Worm (Caenorhabditis elegans) whole organism, midembryonic: ENCODE measurements around the gene ugt-10.
"Not testable (repeated sequence)": the region's sequence is repeated elsewhere in the genome, so short reads cannot be mapped to it uniquely, and the experiment has no call there.

ENCODE experiments used
- T22C8.4 ChIP-seq: fragments of 200-800 bp; sonication (Bioruptor generic); IDR thresholded peaks from 2 replicates; pipeline ENCODE4 v1.3.6; 2022; ENCODE audit warnings: missing genetic modification characterization, missing compliant biosample characterization
- cog-1 ChIP-seq: sonication (generic microtip); optimal IDR thresholded peaks from 2 replicates; lab custom pipeline; 2016; ENCODE audit warnings: missing genetic modification characterization, missing compliant biosample characterization
- flt-1 ChIP-seq: fragments of 200-800 bp; sonication (Bioruptor generic); IDR thresholded peaks from 2 replicates; pipeline ENCODE4 v1.3.6; 2022; ENCODE audit warnings: missing genetic modification characterization, missing compliant biosample characterization
- klf-2 ChIP-seq: fragments of 200-800 bp; sonication (Bioruptor generic); conservative IDR thresholded peaks from 2 replicates; pipeline ENCODE4 v1.3.6; 2022; ENCODE audit warnings: missing genetic modification reagents, missing genetic modification characterization, missing compliant biosample characterization
- med-1 ChIP-seq: sonication (generic microtip); optimal IDR thresholded peaks from 2 replicates; lab custom pipeline; 2017; ENCODE audit warnings: missing genetic modification characterization, mild to moderate bottlenecking, missing compliant biosample characterization, antibody characterized with exemption, missing genetic modification reagents; ENCODE audit not compliant: insufficient read depth
- ref-1 ChIP-seq: fragments of 200-800 bp; sonication (Bioruptor generic); conservative IDR thresholded peaks from 2 replicates; pipeline ENCODE4 v1.3.6; 2022; ENCODE audit warnings: missing genetic modification reagents, missing genetic modification characterization, missing compliant biosample characterization
- tab-1 ChIP-seq: fragments of 200-800 bp; sonication (Bioruptor generic); IDR thresholded peaks from 2 replicates; pipeline ENCODE4 v1.3.6; 2022; ENCODE audit warnings: missing genetic modification characterization, missing compliant biosample characterization
- ztf-23 ChIP-seq: fragments of 200-800 bp; sonication (Bioruptor generic); IDR thresholded peaks from 2 replicates; pipeline ENCODE4 v1.3.6; 2022; ENCODE audit warnings: missing genetic modification reagents, missing genetic modification characterization, missing compliant biosample characterization
- ztf-29 ChIP-seq: fragments of 200-800 bp; sonication (Bioruptor generic); IDR thresholded peaks from 2 replicates; pipeline ENCODE4 v1.3.6; 2022; ENCODE audit warnings: missing genetic modification reagents, missing genetic modification characterization, missing compliant biosample characterization

ugt-10 gene

DNA sequence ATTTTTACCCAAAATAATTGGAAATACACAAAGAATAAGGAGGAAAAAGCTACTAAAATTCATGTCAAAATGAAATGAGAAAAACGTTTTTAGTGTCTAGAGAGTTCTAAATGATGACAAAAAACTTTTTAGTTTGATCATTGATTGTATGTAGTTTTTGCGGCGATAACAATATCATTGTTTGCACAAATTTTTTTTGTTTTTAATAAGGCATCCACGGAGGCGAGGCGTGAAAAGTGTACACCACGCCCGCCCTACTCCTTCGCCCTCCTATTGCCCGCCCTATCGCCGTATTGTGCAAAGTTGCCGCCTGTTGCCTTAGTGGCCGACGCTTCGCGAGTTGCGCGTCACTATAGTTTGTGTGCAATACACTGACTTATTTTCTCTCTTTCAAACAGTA lies at the start of gene ugt-10:
Gene ugt-10 (minus strand): TSS at position 101 of the 400 bp plus-strand sequence.
- TF ChIP-seq ref-1, ztf-29, klf-2 (GFP tag; lab: Robert Waterston, UW): not testable (repeated sequence)

DNA sequence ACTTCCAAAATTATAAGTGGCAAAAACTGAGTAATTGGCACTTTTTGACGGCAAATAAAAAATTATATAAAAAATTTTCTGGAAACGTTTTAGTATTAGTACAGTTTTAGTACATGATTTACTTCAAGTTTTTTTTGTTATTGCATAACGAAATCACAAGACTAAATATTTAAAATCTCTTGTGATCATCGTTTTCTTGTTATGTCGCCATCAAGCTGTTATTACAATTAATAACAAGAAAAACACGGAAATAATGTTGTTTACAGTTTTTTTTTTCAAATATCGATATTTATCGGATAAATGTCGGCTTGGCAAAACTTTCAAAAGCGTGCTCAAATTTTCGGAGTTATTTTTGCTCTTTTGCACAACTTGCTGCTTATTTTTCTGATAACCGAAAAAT lies 48.7 kb upstream of the ugt-10 start, which contains the start of gene str-209:
Gene str-209 (plus strand): TSS at position 301 of the 400 bp plus-strand sequence.
- TF ChIP-seq ref-1 (GFP tag; lab: Robert Waterston, UW) (no peak), T22C8.4 (GFP tag; lab: Robert Waterston, UW) (no peak), med-1 (GFP tag; lab: Kevin White, UChicago) (no peak), cog-1 (tag; lab: Kevin White, UChicago) (no peak), flt-1 (GFP tag; lab: Robert Waterston, UW) (no peak), ztf-29 (GFP tag; lab: Robert Waterston, UW) (no peak), ztf-23 (GFP tag; lab: Robert Waterston, UW) (no peak), tab-1 (no peak), klf-2 (GFP tag; lab: Robert Waterston, UW) (no peak)

DNA sequence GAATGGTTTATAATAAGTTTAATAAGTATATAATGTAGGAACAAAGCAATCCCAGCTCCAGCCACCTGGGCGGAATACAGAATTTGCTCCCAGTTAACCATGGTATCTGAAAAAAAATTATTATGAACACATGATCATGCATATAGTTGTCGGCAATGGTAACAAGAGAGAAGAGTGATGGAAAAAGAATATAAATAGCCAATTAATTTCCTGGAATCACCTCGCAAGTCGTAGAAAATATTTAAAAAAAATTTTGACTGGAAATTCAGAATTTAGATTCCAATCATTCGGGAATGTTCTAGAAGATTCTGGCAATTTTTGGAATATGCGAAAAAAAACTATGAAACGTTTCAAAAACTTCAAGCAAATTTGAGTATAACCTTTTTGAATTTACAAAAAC lies 44.3 kb upstream of the ugt-10 start, which contains the start of gene str-211:
Gene str-211 (minus strand): TSS at position 101 of the 400 bp plus-strand sequence.
- no peak for TF ChIP-seq med-1 (GFP tag; lab: Kevin White, UChicago)

DNA sequence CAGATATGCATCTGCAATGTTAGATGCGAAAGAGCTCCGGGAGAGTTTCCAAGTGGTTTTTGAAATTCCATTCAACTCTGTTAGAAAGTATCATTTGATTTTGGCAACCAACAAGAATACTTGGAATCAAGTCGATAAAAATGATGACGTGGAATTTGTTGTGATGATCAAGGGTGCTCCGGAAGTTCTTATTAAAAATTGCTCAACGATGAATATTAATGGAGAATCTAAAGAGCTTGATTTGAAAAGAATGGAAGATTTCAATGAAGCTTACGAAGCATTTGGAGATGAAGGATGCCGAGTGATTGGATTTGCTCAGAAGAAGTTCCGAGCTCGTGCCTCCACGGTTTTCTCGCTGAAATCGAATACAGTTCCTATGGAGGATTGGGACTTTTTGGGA lies 37.4 kb upstream of the ugt-10 start:
- TF ChIP-seq ztf-23 (GFP tag; lab: Robert Waterston, UW): no peak
- no peak for TF ChIP-seq ref-1 (GFP tag; lab: Robert Waterston, UW)
- TF ChIP-seq tab-1: no peak
- no peak for TF ChIP-seq cog-1 (tag; lab: Kevin White, UChicago)
- no peak for TF ChIP-seq flt-1 (GFP tag; lab: Robert Waterston, UW)
- TF ChIP-seq ztf-29 (GFP tag; lab: Robert Waterston, UW): no peak
- no peak for TF ChIP-seq klf-2 (GFP tag; lab: Robert Waterston, UW)
- no peak for TF ChIP-seq med-1 (GFP tag; lab: Kevin White, UChicago)
- no peak for TF ChIP-seq T22C8.4 (GFP tag; lab: Robert Waterston, UW)

DNA sequence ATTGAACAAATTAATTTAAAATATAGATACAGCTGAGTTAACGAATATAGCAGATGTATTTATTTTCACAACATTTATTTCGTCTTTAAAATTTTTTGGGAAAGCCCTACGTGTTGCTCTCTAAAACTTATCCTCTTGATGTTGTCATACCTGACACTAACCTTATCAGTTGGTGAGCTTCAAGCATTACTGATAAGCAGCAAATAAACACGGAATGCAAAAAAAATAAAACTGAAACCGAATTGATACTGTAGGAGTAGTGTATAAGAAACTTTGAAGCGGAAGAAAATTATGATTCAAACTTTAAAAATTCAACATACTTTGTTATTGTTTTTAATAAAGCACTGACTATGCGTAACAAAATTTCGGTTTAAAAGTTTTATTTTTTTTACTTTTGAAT lies 35.2 kb upstream of the ugt-10 start:
- no peak for TF ChIP-seq tab-1
- TF ChIP-seq T22C8.4 (GFP tag; lab: Robert Waterston, UW): no peak
- TF ChIP-seq flt-1 (GFP tag; lab: Robert Waterston, UW): no peak
- TF ChIP-seq ztf-29 (GFP tag; lab: Robert Waterston, UW): no peak
- no peak for TF ChIP-seq med-1 (GFP tag; lab: Kevin White, UChicago)
- no peak for TF ChIP-seq ref-1 (GFP tag; lab: Robert Waterston, UW)
- no peak for TF ChIP-seq ztf-23 (GFP tag; lab: Robert Waterston, UW)
- no peak for TF ChIP-seq klf-2 (GFP tag; lab: Robert Waterston, UW)
- no peak for TF ChIP-seq cog-1 (tag; lab: Kevin White, UChicago)

DNA sequence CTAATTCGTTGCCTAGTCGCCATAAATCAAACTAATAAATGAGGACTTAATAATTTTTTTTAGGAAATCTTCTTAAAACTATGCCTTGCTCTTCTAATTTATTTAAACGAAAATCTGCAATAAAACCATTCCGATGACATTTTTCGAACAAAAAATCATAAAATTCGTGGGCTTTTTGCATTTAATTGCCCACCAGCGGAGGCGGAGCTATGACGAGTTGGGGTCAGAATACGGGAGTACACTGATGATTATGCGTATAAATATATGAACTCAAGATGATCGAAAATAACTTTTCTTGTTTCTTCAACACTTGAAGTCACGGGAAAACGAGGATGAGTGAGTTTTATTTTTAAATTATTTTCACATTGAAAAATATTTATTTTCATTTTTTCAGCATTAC lies 34.5 kb upstream of the ugt-10 start, which contains the start of gene catp-2:
Gene catp-2 (plus strand): TSS at position 301 of the 400 bp plus-strand sequence.
- TF ChIP-seq med-1 (GFP tag; lab: Kevin White, UChicago) (no peak), ztf-23 (GFP tag; lab: Robert Waterston, UW) (no peak), tab-1 (no peak), flt-1 (GFP tag; lab: Robert Waterston, UW) (no peak), ref-1 (GFP tag; lab: Robert Waterston, UW) (no peak), ztf-29 (GFP tag; lab: Robert Waterston, UW) (no peak), cog-1 (tag; lab: Kevin White, UChicago) (no peak)

DNA sequence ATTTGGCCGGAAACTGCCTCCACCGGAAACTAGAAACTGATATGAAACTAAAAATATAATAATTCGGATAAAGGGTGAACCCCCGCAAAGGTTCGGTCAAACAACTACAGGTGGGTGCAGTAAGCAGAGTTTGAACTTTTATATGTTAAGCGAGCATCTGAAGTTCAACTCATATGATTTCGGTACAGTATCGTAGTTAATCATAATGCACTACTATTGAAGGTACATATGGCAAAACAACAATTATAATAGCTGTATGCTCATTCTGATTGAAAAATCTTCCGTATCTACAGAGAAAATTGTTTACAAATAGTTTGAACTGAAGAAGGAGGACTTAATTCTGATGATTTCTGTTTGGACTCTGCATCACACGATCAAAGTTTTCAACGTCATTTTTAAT lies 33.3 kb upstream of the ugt-10 start:
- TF ChIP-seq ref-1 (GFP tag; lab: Robert Waterston, UW) (no peak), klf-2 (GFP tag; lab: Robert Waterston, UW) (no peak), T22C8.4 (GFP tag; lab: Robert Waterston, UW) (no peak), med-1 (GFP tag; lab: Kevin White, UChicago) (no peak), ztf-23 (GFP tag; lab: Robert Waterston, UW) (no peak), cog-1 (tag; lab: Kevin White, UChicago) (no peak), flt-1 (GFP tag; lab: Robert Waterston, UW) (no peak), ztf-29 (GFP tag; lab: Robert Waterston, UW) (no peak), tab-1 (no peak)

DNA sequence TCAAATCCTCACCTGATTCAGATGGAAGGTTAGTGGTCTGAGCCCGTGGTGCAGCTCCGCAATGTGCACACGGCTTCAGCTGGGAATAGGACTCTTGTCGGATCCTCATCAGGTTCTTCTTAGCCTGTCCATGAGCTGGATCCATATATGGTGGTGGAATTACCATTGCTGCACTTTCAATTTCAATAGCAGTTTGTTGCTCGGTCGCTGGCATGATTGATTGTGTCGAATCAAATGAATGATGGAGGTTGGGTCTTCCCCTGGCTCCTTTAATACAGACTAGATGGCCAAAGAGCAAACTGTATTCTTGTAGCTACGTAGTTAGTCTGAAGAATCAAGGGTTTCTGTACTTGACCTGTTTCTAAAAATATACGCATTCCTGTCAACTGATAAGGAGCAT lies 32.9 kb upstream of the ugt-10 start, which contains the start of gene C02E7.10:
Gene C02E7.10 (minus strand): TSS at position 232 of the 400 bp plus-strand sequence.
- TF ChIP-seq ref-1 (GFP tag; lab: Robert Waterston, UW): no peak
- TF ChIP-seq ztf-29 (GFP tag; lab: Robert Waterston, UW): no peak
- no peak for TF ChIP-seq flt-1 (GFP tag; lab: Robert Waterston, UW)
- no peak for TF ChIP-seq cog-1 (tag; lab: Kevin White, UChicago)
- TF ChIP-seq ztf-23 (GFP tag; lab: Robert Waterston, UW): no peak
- TF ChIP-seq tab-1: no peak
- TF ChIP-seq T22C8.4 (GFP tag; lab: Robert Waterston, UW): no peak
- no peak for TF ChIP-seq klf-2 (GFP tag; lab: Robert Waterston, UW)
- TF ChIP-seq med-1 (GFP tag; lab: Kevin White, UChicago): no peak

DNA sequence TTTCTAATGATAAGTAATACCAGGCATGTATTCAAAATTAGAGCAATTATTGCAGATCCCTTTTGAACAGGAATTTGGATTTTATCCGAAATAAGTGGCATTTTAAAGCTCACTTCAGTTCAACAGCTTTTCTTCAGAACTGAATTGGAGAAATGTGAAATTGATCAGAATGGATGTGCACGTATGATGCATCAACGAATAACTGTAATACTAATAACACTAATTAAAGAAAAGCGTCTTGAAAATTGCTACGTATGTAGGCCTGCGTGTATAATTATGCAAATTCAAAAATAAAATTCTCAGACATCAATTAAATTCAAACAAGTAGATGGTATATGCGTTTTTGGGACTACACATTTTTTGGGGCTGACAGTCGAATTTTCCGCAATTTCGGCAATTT lies 29.9 kb upstream of the ugt-10 start, which contains the start of gene str-205:
Gene str-205 (minus strand): TSS at position 101 of the 400 bp plus-strand sequence.
- TF ChIP-seq T22C8.4 (GFP tag; lab: Robert Waterston, UW) (no peak), ref-1 (GFP tag; lab: Robert Waterston, UW) (no peak), cog-1 (tag; lab: Kevin White, UChicago) (no peak), ztf-29 (GFP tag; lab: Robert Waterston, UW) (no peak), med-1 (GFP tag; lab: Kevin White, UChicago) (no peak), tab-1 (no peak), klf-2 (GFP tag; lab: Robert Waterston, UW) (no peak), ztf-23 (GFP tag; lab: Robert Waterston, UW) (no peak), flt-1 (GFP tag; lab: Robert Waterston, UW) (no peak)
